Worm (Caenorhabditis elegans): ENCODE data around the gene C02H6.1.

DNA sequence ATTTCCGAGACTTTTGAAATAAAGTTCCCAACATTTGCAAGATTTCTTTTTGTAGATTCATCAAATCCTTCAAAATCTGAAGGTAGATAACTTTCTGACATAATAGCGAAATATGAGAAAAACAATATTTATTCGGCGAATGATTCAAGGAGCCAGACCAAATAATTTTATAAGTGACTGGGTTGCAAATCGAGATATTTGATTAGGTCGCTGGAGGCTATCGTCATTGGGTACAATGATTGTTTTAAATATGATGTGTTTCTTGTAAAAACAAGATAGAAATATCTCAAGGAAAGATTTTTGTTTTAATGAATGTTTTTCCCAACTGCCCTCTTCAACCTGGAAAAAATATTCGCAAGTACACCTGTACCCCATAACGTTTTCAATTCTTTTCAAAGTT, 39.2 kb upstream of the C02H6.1 start, which contains the start of gene srw-69:
- TF ChIP-seq nhr-237 (tag; optimal IDR thresholded peaks at IDR 0.05), result no peak
- TF ChIP-seq nhr-12 (tag; optimal IDR thresholded peaks at IDR 0.05), result no peak
- no peak for TF ChIP-seq ztf-11 (tag; optimal IDR thresholded peaks at IDR 0.05)
- TF ChIP-seq lin-13 (tag; optimal IDR thresholded peaks at IDR 0.05), result no peak
- no peak for TF ChIP-seq nhr-76 (tag; optimal IDR thresholded peaks at IDR 0.05)
